Fruit fly (Drosophila melanogaster): Measurements from ENCODE around the gene CG31211.

DNA sequence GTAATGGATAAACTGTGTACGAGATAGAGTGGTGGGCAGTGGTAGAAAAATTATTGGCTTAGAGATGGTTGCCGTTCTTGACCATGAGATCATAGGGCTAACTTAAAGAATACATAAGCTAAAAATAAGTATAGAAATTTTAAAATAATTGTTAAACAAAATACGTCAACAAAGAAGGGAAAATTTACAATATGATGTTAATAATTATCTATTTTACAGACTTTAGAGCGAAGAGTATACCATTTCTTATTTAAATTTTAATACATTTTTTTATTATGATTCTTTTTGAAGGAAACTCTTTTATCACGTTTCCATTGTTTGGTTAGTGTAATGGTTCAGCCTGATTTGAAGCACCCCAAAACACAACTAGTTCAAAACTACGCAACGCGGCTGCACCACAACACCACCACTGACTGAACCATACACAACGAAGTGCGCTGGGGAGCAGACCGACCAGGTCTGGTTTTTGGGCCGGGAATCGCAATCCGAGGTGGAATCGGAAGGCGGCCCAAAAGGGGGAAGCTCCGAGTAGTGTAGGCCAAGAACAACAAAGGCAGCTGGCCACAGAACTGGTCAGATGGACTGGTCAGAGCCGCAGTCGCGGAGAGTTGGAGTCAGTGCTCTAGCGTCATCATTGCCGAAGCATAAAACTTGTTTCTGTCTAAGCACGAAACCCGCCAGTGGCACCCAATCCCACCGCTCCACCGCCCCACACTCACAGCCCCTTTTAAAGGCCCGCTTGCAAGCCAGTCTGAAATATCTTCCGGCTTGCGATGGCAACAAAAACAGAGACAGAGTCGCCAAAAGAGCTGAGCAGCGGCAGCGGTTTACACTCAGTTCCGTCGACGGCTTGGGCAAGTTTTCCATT lies 3.8 kb upstream of the CG31211 start:
- TF ChIP-seq dmrt93B (GFP tag; optimal IDR thresholded peaks at IDR 0.05) (no peak), psq (GFP tag; optimal IDR thresholded peaks at IDR 0.05) (no peak), usp (GFP tag; optimal IDR thresholded peaks at IDR 0.05) (no peak), CG32264 (GFP tag; optimal IDR thresholded peaks at IDR 0.05) (no peak), woc (GFP tag; optimal IDR thresholded peaks at IDR 0.05) (no peak), GATAd (GFP tag; optimal IDR thresholded peaks at IDR 0.05) (no peak), brk (GFP tag; optimal IDR thresholded peaks at IDR 0.05) (no peak), pan (optimal IDR thresholded peaks at IDR 0.05) (no peak), Hr83 (GFP tag; optimal IDR thresholded peaks at IDR 0.05; ENCODE audit: poor library complexity, severe bottlenecking) (no peak), fru (GFP tag; optimal IDR thresholded peaks at IDR 0.05) (no peak), Abd-B (GFP tag; optimal IDR thresholded peaks at IDR 0.05) (no peak), Vsx2 (GFP tag; optimal IDR thresholded peaks at IDR 0.05; ENCODE audit: partially characterized antibody) (no peak), Sp1 (GFP tag; optimal IDR thresholded peaks at IDR 0.05) (no peak), Dfd (GFP tag; optimal IDR thresholded peaks at IDR 0.05) (no peak)

All from whole organism, wandering third instar larva.